Fruit fly (Drosophila melanogaster) Kc167 (cell line): ENCODE results near the gene CG12104.

ENCODE experiments used
- Myc ChIP-seq: fragments of >200 bp; optimal IDR thresholded peaks from 2 replicates; lab custom pipeline; 2017; ENCODE audit warnings: missing external identifiers
- Sin3A ChIP-seq: fragments of >200 bp; optimal IDR thresholded peaks from 2 replicates; lab custom pipeline; 2018; ENCODE audit warnings: missing external identifiers
- h ChIP-seq: fragments of >200 bp; optimal IDR thresholded peaks from 3 replicates; lab custom pipeline; 2018; ENCODE audit warnings: missing external identifiers
- insv ChIP-seq: fragments of >200 bp; optimal IDR thresholded peaks from 3 replicates; lab custom pipeline; 2018; ENCODE audit warnings: missing external identifiers
- psq ChIP-seq: fragments of >200 bp; optimal IDR thresholded peaks from 2 replicates; lab custom pipeline; 2017; ENCODE audit warnings: missing external identifiers
- ttk ChIP-seq: sonication (Bioruptor generic); optimal IDR thresholded peaks from 2 replicates; lab custom pipeline; 2017; ENCODE audit warnings: missing external identifiers

Gene CG12104

dm6 chr3L:1587140-1587849, 15.2 kb downstream of the CG12104 start:
- TF ChIP-seq ttk (lab: Kevin White, UChicago) (no peak), insv (no peak), h (no peak), Sin3A (no peak), psq (lab: Kevin White, UChicago) (no peak)

- no peak for TF ChIP-seq Sin3A
- no peak for TF ChIP-seq psq (lab: Kevin White, UChicago)
- TF ChIP-seq Myc (lab: Kevin White, UChicago) = no peak
- TF ChIP-seq ttk (lab: Kevin White, UChicago) = no peak
- no peak for TF ChIP-seq h
- TF ChIP-seq insv = no peak
Observed at dm6 chr3L:1586266-1587054, 16.0 kb downstream of the CG12104 start.

- no peak for TF ChIP-seq insv
- TF ChIP-seq ttk (lab: Kevin White, UChicago) = no peak
- no peak for TF ChIP-seq Sin3A
- TF ChIP-seq Myc (lab: Kevin White, UChicago) = no peak
- no peak for TF ChIP-seq h
- TF ChIP-seq psq (lab: Kevin White, UChicago) = no peak
Observed at dm6 chr3L:1584781-1585180, 17.7 kb downstream of the CG12104 start.

dm6 chr3L:1584003-1584402, 18.5 kb downstream of the CG12104 start:
- TF ChIP-seq insv (no peak), h (no peak), psq (lab: Kevin White, UChicago) (no peak), Myc (lab: Kevin White, UChicago) (no peak), Sin3A (no peak), ttk (lab: Kevin White, UChicago) (no peak)

dm6 chr3L:1580821-1581220, 21.7 kb downstream of the CG12104 start:
- no peak for TF ChIP-seq psq (lab: Kevin White, UChicago)
- TF ChIP-seq h = no peak
- no peak for TF ChIP-seq ttk (lab: Kevin White, UChicago)
- no peak for TF ChIP-seq Myc (lab: Kevin White, UChicago)
- TF ChIP-seq insv = no peak
- TF ChIP-seq Sin3A = no peak

dm6 chr3L:1580194-1580593, 22.3 kb downstream of the CG12104 start:
- TF ChIP-seq Myc (lab: Kevin White, UChicago) (no peak), ttk (lab: Kevin White, UChicago) (no peak), h (no peak), psq (lab: Kevin White, UChicago) (no peak), insv (no peak), Sin3A (no peak)

dm6 chr3L:1579169-1579853, 23.2 kb downstream of the CG12104 start:
- no peak for TF ChIP-seq ttk (lab: Kevin White, UChicago)
- no peak for TF ChIP-seq insv
- no peak for TF ChIP-seq h
- TF ChIP-seq psq (lab: Kevin White, UChicago) = no peak
- TF ChIP-seq Sin3A = no peak

- no peak for TF ChIP-seq psq (lab: Kevin White, UChicago)
- TF ChIP-seq Sin3A = no peak
- TF ChIP-seq insv = no peak
- TF ChIP-seq ttk (lab: Kevin White, UChicago) = no peak
- no peak for TF ChIP-seq Myc (lab: Kevin White, UChicago)
- no peak for TF ChIP-seq h
Observed at dm6 chr3L:1578391-1578948, 24.0 kb downstream of the CG12104 start.

dm6 chr3L:1577338-1577737, 25.1 kb downstream of the CG12104 start:
- TF ChIP-seq Myc (lab: Kevin White, UChicago) (no peak), ttk (lab: Kevin White, UChicago) (no peak), insv (no peak), Sin3A (no peak), h (no peak), psq (lab: Kevin White, UChicago) (no peak)

- TF ChIP-seq h (no peak), insv (no peak), Sin3A (no peak), Myc (lab: Kevin White, UChicago) (no peak), psq (lab: Kevin White, UChicago) (no peak), ttk (lab: Kevin White, UChicago) (no peak)
Observed at dm6 chr3L:1576489-1577106, 25.9 kb downstream of the CG12104 start, which contains the start of gene CG13917. TSS of gene CG13917 (plus strand) at chr3L:1576699.

- no peak for TF ChIP-seq insv
- TF ChIP-seq ttk (lab: Kevin White, UChicago) = no peak
- no peak for TF ChIP-seq h
- TF ChIP-seq Myc (lab: Kevin White, UChicago) = no peak
- TF ChIP-seq psq (lab: Kevin White, UChicago) = no peak
- TF ChIP-seq Sin3A = no peak
Observed at dm6 chr3L:1575731-1576376, 26.6 kb downstream of the CG12104 start.
